Fruit fly (Drosophila melanogaster) whole organism, embryonic: ENCODE results near the gene asl.

ENCODE experiments used
- Ada2b ChIP-seq: fragments of 200-800 bp; sonication (Bioruptor generic); IDR thresholded peaks from 2 replicates; pipeline ENCODE4 v1.3.6; 2022; ENCODE audit warnings: missing biosample characterization, missing genetic modification characterization
- BEAF-32 ChIP-seq: fragments of 200-800 bp; sonication (Bioruptor generic); optimal IDR thresholded peaks from 3 replicates; lab custom pipeline; 2017; ENCODE audit warnings: missing biosample characterization, missing genetic modification characterization, mild to moderate bottlenecking, moderate library complexity, missing genetic modification reagents
- CG11504 ChIP-seq: fragments of 200-800 bp; sonication (Bioruptor generic); optimal IDR thresholded peaks from 3 replicates; lab custom pipeline; 2019; ENCODE audit warnings: missing biosample characterization, mild to moderate bottlenecking, missing genetic modification characterization, moderate library complexity
- CG11695 ChIP-seq: fragments of 200-800 bp; sonication (Bioruptor generic); IDR thresholded peaks from 3 replicates; pipeline ENCODE4 v1.3.6; 2022; ENCODE audit warnings: missing biosample characterization, missing genetic modification characterization
- CG12219 ChIP-seq: fragments of 200-800 bp; sonication (Bioruptor generic); optimal IDR thresholded peaks from 3 replicates; lab custom pipeline; 2018; ENCODE audit warnings: missing biosample characterization, mild to moderate bottlenecking, missing genetic modification characterization
- CG14667 ChIP-seq: fragments of 200-800 bp; sonication (Bioruptor generic); IDR thresholded peaks from 2 replicates; pipeline ENCODE4 v1.3.6; 2022; ENCODE audit warnings: missing biosample characterization, missing genetic modification characterization
- CG15696 ChIP-seq: fragments of 200-800 bp; sonication (Bioruptor generic); optimal IDR thresholded peaks from 2 replicates; lab custom pipeline; 2019; ENCODE audit warnings: missing biosample characterization, mild to moderate bottlenecking, missing genetic modification characterization, moderate library complexity
- CG1602 ChIP-seq: fragments of 200-800 bp; sonication (Bioruptor generic); optimal IDR thresholded peaks from 3 replicates; lab custom pipeline; 2016; ENCODE audit warnings: missing biosample characterization, missing genetic modification characterization
- CG18262 ChIP-seq: fragments of 200-800 bp; optimal IDR thresholded peaks from 3 replicates; lab custom pipeline; 2019; ENCODE audit warnings: missing biosample characterization, mild to moderate bottlenecking, missing genetic modification characterization, moderate library complexity
- CG18599 ChIP-seq: fragments of 200-800 bp; sonication (Bioruptor generic); optimal IDR thresholded peaks from 3 replicates; lab custom pipeline; 2017; ENCODE audit warnings: missing biosample characterization, missing genetic modification characterization, mild to moderate bottlenecking, moderate library complexity, missing genetic modification reagents
- CG30020 ChIP-seq: fragments of 200-800 bp; optimal IDR thresholded peaks from 2 replicates; lab custom pipeline; 2019; ENCODE audit warnings: missing biosample characterization, mild to moderate bottlenecking, missing genetic modification characterization, moderate library complexity
- CG31441 ChIP-seq: fragments of 200-800 bp; sonication (Bioruptor generic); IDR thresholded peaks from 2 replicates; pipeline ENCODE4 v1.3.6; 2022; ENCODE audit warnings: missing biosample characterization, missing genetic modification characterization
- CG3726 ChIP-seq: fragments of 200-800 bp; sonication (Bioruptor generic); IDR thresholded peaks from 3 replicates; pipeline ENCODE4, ENCODE4 v1.3.6; 2022; ENCODE audit warnings: missing biosample characterization, missing genetic modification characterization
- CG7556 ChIP-seq: fragments of 200-800 bp; sonication (Bioruptor generic); optimal IDR thresholded peaks from 2 replicates; lab custom pipeline; 2017; ENCODE audit warnings: missing biosample characterization, mild to moderate bottlenecking, missing genetic modification characterization
- CG7987 ChIP-seq: fragments of 200-800 bp; sonication (Bioruptor generic); optimal IDR thresholded peaks from 2 replicates; lab custom pipeline; 2018; ENCODE audit warnings: missing biosample characterization, mild to moderate bottlenecking, missing genetic modification characterization, moderate library complexity
- CG8089 ChIP-seq: fragments of 200-800 bp; sonication (Bioruptor generic); optimal IDR thresholded peaks from 3 replicates; lab custom pipeline; 2016; ENCODE audit warnings: missing biosample characterization, missing genetic modification characterization
- CG8924 ChIP-seq: fragments of 200-800 bp; optimal IDR thresholded peaks from 3 replicates; lab custom pipeline; 2019; ENCODE audit warnings: missing biosample characterization, mild to moderate bottlenecking, missing genetic modification characterization, moderate library complexity
- CG9817 ChIP-seq: fragments of 200-800 bp; sonication (Bioruptor generic); optimal IDR thresholded peaks from 2 replicates; lab custom pipeline; 2018; ENCODE audit warnings: missing biosample characterization, mild to moderate bottlenecking, missing genetic modification characterization, moderate library complexity
- CG9876 ChIP-seq: fragments of 200-800 bp; sonication (Bioruptor generic); optimal IDR thresholded peaks from 2 replicates; lab custom pipeline; 2016; ENCODE audit warnings: missing biosample characterization, missing genetic modification characterization
- Dbx ChIP-seq: fragments of 200-800 bp; sonication (Bioruptor generic); IDR thresholded peaks from 3 replicates; pipeline ENCODE4 v1.3.6; 2022; ENCODE audit warnings: missing biosample characterization, missing genetic modification characterization
- Deaf1 ChIP-seq: fragments of 200-800 bp; optimal IDR thresholded peaks from 3 replicates; lab custom pipeline; 2019; ENCODE audit warnings: missing biosample characterization, mild to moderate bottlenecking, missing genetic modification characterization, moderate library complexity
- HmgZ ChIP-seq: fragments of 200-800 bp; sonication (Bioruptor generic); optimal IDR thresholded peaks from 2 replicates; lab custom pipeline; 2018; ENCODE audit warnings: missing biosample characterization, mild to moderate bottlenecking, missing genetic modification characterization
- Lpt ChIP-seq: fragments of >200 bp; optimal IDR thresholded peaks from 2 replicates; lab custom pipeline; 2018; ENCODE audit warnings: missing biosample characterization, missing genetic modification characterization
- Ptx1 ChIP-seq: fragments of 200-800 bp; sonication (Bioruptor generic); IDR thresholded peaks from 2 replicates; pipeline ENCODE4 v1.3.6; 2022; ENCODE audit warnings: missing biosample characterization, missing genetic modification characterization
- Sox100B ChIP-seq: fragments of 200-800 bp; sonication (Bioruptor generic); optimal IDR thresholded peaks from 3 replicates; lab custom pipeline; 2018; ENCODE audit warnings: missing biosample characterization, mild to moderate bottlenecking, missing genetic modification characterization
- Sry-β ChIP-seq: fragments of 200-800 bp; sonication (Bioruptor generic); optimal IDR thresholded peaks from 2 replicates; lab custom pipeline; 2018; ENCODE audit warnings: missing biosample characterization, mild to moderate bottlenecking, missing genetic modification characterization, moderate library complexity
- Stat92E ChIP-seq, 3 experiments: fragments of >200 bp in 2 of 3; fragments of 200-800 bp in 1 of 3; sonication (Bioruptor generic) in 1 of 3; optimal IDR thresholded peaks; 2 replicates each; lab custom pipeline; 2017 to 2019; ENCODE audit warnings: missing biosample characterization in 3 of 3, missing genetic modification characterization in 3 of 3, mild to moderate bottlenecking in 1 of 3, moderate library complexity in 1 of 3
- abd-A ChIP-seq: fragments of 200-800 bp; sonication (Bioruptor generic); optimal IDR thresholded peaks from 3 replicates; lab custom pipeline; 2019; ENCODE audit warnings: missing biosample characterization, mild to moderate bottlenecking, missing genetic modification characterization, moderate library complexity
- cato ChIP-seq: fragments of 200-800 bp; sonication (Bioruptor generic); optimal IDR thresholded peaks from 2 replicates; lab custom pipeline; 2016; ENCODE audit warnings: missing biosample characterization, missing genetic modification characterization, borderline replicate concordance
- chn ChIP-seq: fragments of 200-800 bp; sonication (Bioruptor generic); optimal IDR thresholded peaks from 2 replicates; lab custom pipeline; 2016; ENCODE audit warnings: missing biosample characterization, missing genetic modification characterization
- crp ChIP-seq, 2 experiments: fragments of 200-800 bp; sonication (Bioruptor generic); optimal IDR thresholded peaks; 2 replicates in 1 of 2; 3 replicates in 1 of 2; lab custom pipeline; 2017; ENCODE audit warnings: missing biosample characterization in 2 of 2, missing genetic modification characterization in 2 of 2, mild to moderate bottlenecking in 1 of 2, moderate library complexity in 1 of 2
- dmrt11E ChIP-seq: fragments of 200-800 bp; sonication (Bioruptor generic); optimal IDR thresholded peaks from 3 replicates; lab custom pipeline; 2018; ENCODE audit warnings: missing biosample characterization, mild to moderate bottlenecking, missing genetic modification characterization, moderate library complexity
- dysf ChIP-seq: fragments of 200-800 bp; sonication (Bioruptor generic); IDR thresholded peaks from 3 replicates; pipeline ENCODE4 v1.3.6; 2022; ENCODE audit warnings: missing biosample characterization, missing genetic modification characterization
- hkb ChIP-seq, 2 experiments: fragments of 200-800 bp in 1 of 2; fragments of >200 bp in 1 of 2; sonication (Bioruptor generic) in 1 of 2; IDR thresholded peaks in 1 of 2; optimal IDR thresholded peaks in 1 of 2; 2 replicates each; pipeline versions ENCODE4 v1.3.6 to Lab custom; 2017 to 2022; ENCODE audit warnings: missing biosample characterization in 1 of 2, missing genetic modification characterization in 1 of 2
- mirr ChIP-seq: fragments of 200-800 bp; sonication (Bioruptor generic); optimal IDR thresholded peaks from 3 replicates; lab custom pipeline; 2018; ENCODE audit warnings: missing biosample characterization, mild to moderate bottlenecking, missing genetic modification characterization
- nom ChIP-seq: fragments of 200-800 bp; sonication (Bioruptor generic); optimal IDR thresholded peaks from 2 replicates; lab custom pipeline; 2017; ENCODE audit warnings: missing biosample characterization, missing genetic modification characterization, mild to moderate bottlenecking, moderate library complexity, missing genetic modification reagents
- odd ChIP-seq: fragments of 200-800 bp; sonication (Bioruptor generic); optimal IDR thresholded peaks from 2 replicates; lab custom pipeline; 2017; ENCODE audit warnings: missing biosample characterization, mild to moderate bottlenecking, missing genetic modification characterization
- pb ChIP-seq: fragments of 200-800 bp; sonication (Bioruptor generic); optimal IDR thresholded peaks from 3 replicates; lab custom pipeline; 2016; ENCODE audit warnings: missing biosample characterization, missing genetic modification characterization
- schlank ChIP-seq: fragments of 200-800 bp; sonication (Bioruptor generic); optimal IDR thresholded peaks from 2 replicates; lab custom pipeline; 2018; ENCODE audit warnings: missing biosample characterization, mild to moderate bottlenecking, missing genetic modification characterization
- sens-2 ChIP-seq: fragments of 200-800 bp; sonication (Bioruptor generic); IDR thresholded peaks from 2 replicates; pipeline ENCODE4 v1.3.6; 2022; ENCODE audit warnings: missing biosample characterization, missing genetic modification characterization
- sim ChIP-seq: fragments of 200-800 bp; sonication (Bioruptor generic); IDR thresholded peaks from 2 replicates; pipeline ENCODE4 v1.3.6; 2022; ENCODE audit warnings: missing biosample characterization, missing genetic modification characterization
- ssp ChIP-seq: fragments of 200-800 bp; sonication (Bioruptor generic); IDR thresholded peaks from 2 replicates; pipeline ENCODE4 v1.3.6; 2022; ENCODE audit warnings: missing biosample characterization, missing genetic modification characterization
- tup ChIP-seq: fragments of 200-800 bp; sonication (Bioruptor generic); optimal IDR thresholded peaks from 2 replicates; lab custom pipeline; 2016; ENCODE audit warnings: missing biosample characterization, mild to moderate bottlenecking, missing genetic modification characterization, moderate library complexity
- twi ChIP-seq: fragments of 200-800 bp; optimal IDR thresholded peaks from 2 replicates; lab custom pipeline; 2019; ENCODE audit warnings: missing biosample characterization, mild to moderate bottlenecking, missing genetic modification characterization, moderate library complexity
- unpg ChIP-seq: fragments of 200-800 bp; sonication (Bioruptor generic); optimal IDR thresholded peaks from 3 replicates; lab custom pipeline; 2018; ENCODE audit warnings: missing biosample characterization, mild to moderate bottlenecking, missing genetic modification characterization, moderate library complexity
- usp ChIP-seq: fragments of >200 bp; optimal IDR thresholded peaks from 2 replicates; lab custom pipeline; 2017; ENCODE audit warnings: missing biosample characterization, missing genetic modification characterization
- z ChIP-seq: fragments of 200-800 bp; sonication (Bioruptor generic); IDR thresholded peaks from 3 replicates; pipeline ENCODE4 v1.3.6; 2022; ENCODE audit warnings: missing biosample characterization, missing genetic modification characterization

The asl gene

dm6 chr3R:5636519-5637430, 30.4 kb upstream of the asl start, which contains the start of the genes CG31548 and CG12170 (continued):
- TF ChIP-seq twi (tag; lab: Kevin White, UChicago), result no peak
- no peak for TF ChIP-seq dysf (GFP tag; lab: Robert Waterston, UW)
- no peak for TF ChIP-seq odd (GFP tag; lab: Kevin White, UChicago)
- peak; percentile 28 for TF ChIP-seq chn
- TF ChIP-seq Dbx, result no peak
- peak; percentile 14 for TF ChIP-seq CG8089 (GFP tag; lab: Kevin White, UChicago)
- 0 out of 2 replicates have a peak, but pooled peaks have one; percentile 12 for TF ChIP-seq sens-2 (GFP tag; lab: Robert Waterston, UW)
- 0 out of 2 replicates have a peak, but pooled peaks have one; percentile 26 for TF ChIP-seq Ada2b (GFP tag; lab: Robert Waterston, UW)
- no peak for TF ChIP-seq abd-A (tag; lab: Kevin White, UChicago)
- no peak for TF ChIP-seq CG9817 (tag; lab: Kevin White, UChicago)
- no peak for TF ChIP-seq z
- TF ChIP-seq dmrt11E (tag; lab: Kevin White, UChicago), result peak; percentile 55
- TF ChIP-seq schlank, result no peak
- no peak for TF ChIP-seq CG12219
- TF ChIP-seq hkb (optimal IDR thresholded peaks at IDR 0.05; lab: Kevin White, UChicago), result no peak
- peak; percentile 75 for TF ChIP-seq hkb (GFP tag; IDR thresholded peaks at IDR 0.05; lab: Robert Waterston, UW)
- peak; percentile 65 for TF ChIP-seq CG8924
- TF ChIP-seq Lpt (GFP tag; lab: Kevin White, UChicago), result no peak
- peak; percentile 37; the same call in 1 of the 2 replicates for TF ChIP-seq ssp
- no peak for TF ChIP-seq sim (GFP tag; lab: Robert Waterston, UW)
- TF ChIP-seq CG1602 (GFP tag; lab: Kevin White, UChicago), result peak; percentile 56
- peak; percentile 60 for TF ChIP-seq unpg (GFP tag; lab: Kevin White, UChicago)
- no peak for TF ChIP-seq tup
- TF ChIP-seq nom (GFP tag; lab: Kevin White, UChicago), result no peak
- peak; percentile 66 for TF ChIP-seq CG11695 (GFP tag; lab: Robert Waterston, UW)
- TF ChIP-seq HmgZ (tag; lab: Kevin White, UChicago), result no peak
- TF ChIP-seq CG31441 (GFP tag; lab: Robert Waterston, UW), result peak; percentile 68
- TF ChIP-seq CG9876, result no peak
- TF ChIP-seq CG11504 (tag; lab: Kevin White, UChicago), result no peak
- TF ChIP-seq Sox100B (GFP tag; lab: Kevin White, UChicago), result no peak
- no peak for TF ChIP-seq crp (GFP tag; optimal IDR thresholded peaks at IDR 0.05; lab: Kevin White, UChicago)
- TF ChIP-seq CG14667 (GFP tag; lab: Robert Waterston, UW), result no peak
- no peak for TF ChIP-seq CG15696 (tag; lab: Kevin White, UChicago)
- TF ChIP-seq CG18262 (tag; lab: Kevin White, UChicago), result peak; percentile 72
- TF ChIP-seq CG7556 (GFP tag; lab: Kevin White, UChicago), result no peak
- TF ChIP-seq Ptx1 (GFP tag; lab: Robert Waterston, UW), result peak; percentile 36; the same call in 1 of the 2 replicates
- TF ChIP-seq CG7987 (GFP tag; lab: Kevin White, UChicago), result no peak
- peak; percentile 64 for TF ChIP-seq CG30020
- no peak for TF ChIP-seq mirr (GFP tag; lab: Kevin White, UChicago)
- no peak for TF ChIP-seq Stat92E (GFP tag; optimal IDR thresholded peaks at IDR 0.05; lab: Kevin White, UChicago)
- no peak for TF ChIP-seq cato (GFP tag; lab: Kevin White, UChicago)
- no peak for TF ChIP-seq usp (GFP tag; lab: Kevin White, UChicago)
- no peak for TF ChIP-seq BEAF-32 (GFP tag; lab: Kevin White, UChicago)
- TF ChIP-seq Deaf1, result no peak
- no peak for TF ChIP-seq Sry-β (GFP tag; lab: Kevin White, UChicago)
- TF ChIP-seq CG3726 (GFP tag; lab: Robert Waterston, UW), result peak; percentile 19; the same call in 1 of the 3 replicates
- TF ChIP-seq CG18599 (GFP tag; lab: Kevin White, UChicago), result no peak
- no peak for TF ChIP-seq pb (GFP tag; lab: Kevin White, UChicago)
